Worm (Caenorhabditis elegans) whole organism, L4 larva: Measurements from ENCODE around the gene W02G9.4.

Source experiments
- D1046.2 ChIP-seq: fragments of 200-800 bp; sonication (Bioruptor generic); IDR thresholded peaks from 2 replicates; pipeline ENCODE4 v1.3.6; 2022; ENCODE audit warnings: missing genetic modification characterization, missing compliant biosample characterization
- F37D6.2 ChIP-seq: sonication (generic microtip); optimal IDR thresholded peaks from 2 replicates; lab custom pipeline; 2016; ENCODE audit warnings: mild to moderate bottlenecking, missing genetic modification characterization, missing compliant biosample characterization
- F44E2.7 ChIP-seq: fragments of 200-800 bp; sonication (Bioruptor generic); IDR thresholded peaks from 2 replicates; pipeline ENCODE4 v2.1.2; 2022; ENCODE audit warnings: missing genetic modification characterization, missing compliant biosample characterization
- F49E8.2 ChIP-seq: sonication (generic microtip); optimal IDR thresholded peaks from 2 replicates; lab custom pipeline; 2016; ENCODE audit warnings: missing compliant biosample characterization, mild to moderate bottlenecking, missing genetic modification characterization, borderline replicate concordance
- Y105C5A.15 ChIP-seq: fragments of 200-800 bp; sonication (Bioruptor generic); IDR thresholded peaks from 2 replicates; pipeline ENCODE4 v1.3.6; 2022; ENCODE audit warnings: missing genetic modification characterization, missing compliant biosample characterization
- Y48G9A.11 ChIP-seq: fragments of 200-800 bp; sonication (Bioruptor generic); IDR thresholded peaks from 2 replicates; pipeline ENCODE4 v1.3.6; 2022; ENCODE audit warnings: missing genetic modification reagents, missing genetic modification characterization, missing compliant biosample characterization
- Y75B8A.6 ChIP-seq: fragments of 200-800 bp; sonication (Bioruptor generic); IDR thresholded peaks from 2 replicates; pipeline ENCODE4 v1.3.6; 2022; ENCODE audit warnings: missing genetic modification reagents, missing genetic modification characterization, missing compliant biosample characterization
- ZK337.2 ChIP-seq: fragments of 200-800 bp; sonication (Bioruptor generic); IDR thresholded peaks from 2 replicates; pipeline ENCODE4 v1.3.6; 2022; ENCODE audit warnings: missing genetic modification reagents, missing genetic modification characterization, missing compliant biosample characterization
- ZK546.5 ChIP-seq, 2 experiments: sonication (generic microtip); optimal IDR thresholded peaks; 2 replicates each; lab custom pipeline; 2017; ENCODE audit warnings: missing biosample characterization in 2 of 2, missing genetic modification characterization in 2 of 2
- aha-1 ChIP-seq: fragments of 150-350 bp; peaks from one replicate; lab custom pipeline; 2014; ENCODE audit warnings: missing biosample characterization, missing genetic modification characterization
- ama-1 ChIP-seq: fragments of 150-350 bp; optimal IDR thresholded peaks from 2 replicates; lab custom pipeline; 2014; ENCODE audit warnings: inconsistent platforms, mixed read lengths
- arid-1 ChIP-seq: fragments of 200-800 bp; sonication (Bioruptor generic); conservative IDR thresholded peaks from 2 replicates; pipeline ENCODE4 v1.3.6; 2022; ENCODE audit warnings: missing genetic modification reagents, missing genetic modification characterization, missing compliant biosample characterization
- attf-4 ChIP-seq: sonication (generic microtip); optimal IDR thresholded peaks from 3 replicates; lab custom pipeline; 2017; ENCODE audit warnings: missing biosample characterization, missing genetic modification characterization
- ceh-20 ChIP-seq: fragments of 200-800 bp; sonication (Bioruptor generic); IDR thresholded peaks from 2 replicates; pipeline ENCODE4 v1.3.6; 2022; ENCODE audit warnings: missing genetic modification reagents, missing genetic modification characterization, missing compliant biosample characterization
- ceh-32 ChIP-seq: sonication (generic microtip); optimal IDR thresholded peaks from 2 replicates; lab custom pipeline; 2016; ENCODE audit warnings: mild to moderate bottlenecking, missing genetic modification characterization, missing compliant biosample characterization; ENCODE audit not compliant: poor library complexity
- ceh-44 ChIP-seq: fragments of 200-800 bp; sonication (Bioruptor generic); IDR thresholded peaks from 2 replicates; pipeline ENCODE4 v1.3.6; 2022; ENCODE audit warnings: missing genetic modification reagents, missing genetic modification characterization, missing compliant biosample characterization
- ceh-62 ChIP-seq: sonication (generic microtip); optimal IDR thresholded peaks from 2 replicates; lab custom pipeline; 2017; ENCODE audit warnings: missing biosample characterization, missing genetic modification characterization
- cey-2 ChIP-seq: sonication (generic microtip); optimal IDR thresholded peaks from 3 replicates; lab custom pipeline; 2017; ENCODE audit warnings: missing genetic modification characterization, mild to moderate bottlenecking, missing compliant biosample characterization, antibody characterized with exemption, borderline replicate concordance; ENCODE audit not compliant: insufficient read depth
- daf-12 ChIP-seq: fragments of 150-350 bp; optimal IDR thresholded peaks from 2 replicates; lab custom pipeline; 2014; ENCODE audit warnings: missing biosample characterization, missing genetic modification reagents, missing genetic modification characterization
- dmd-8 ChIP-seq: fragments of 200-800 bp; sonication (Bioruptor generic); IDR thresholded peaks from 2 replicates; pipeline ENCODE4 v1.3.6; 2022; ENCODE audit warnings: missing genetic modification characterization, missing compliant biosample characterization
- dmd-9 ChIP-seq: fragments of 200-800 bp; sonication (Bioruptor generic); IDR thresholded peaks from 2 replicates; pipeline ENCODE4 v1.3.6; 2022; ENCODE audit warnings: missing genetic modification reagents, missing genetic modification characterization, missing compliant biosample characterization
- dpl-1 ChIP-seq: fragments of 150-350 bp; optimal IDR thresholded peaks from 2 replicates; lab custom pipeline; 2014; ENCODE audit warnings: missing biosample characterization, missing genetic modification reagents, missing genetic modification characterization
- dve-1 ChIP-seq: sonication (generic microtip); optimal IDR thresholded peaks from 2 replicates; lab custom pipeline; 2017; ENCODE audit warnings: antibody characterized with exemption, mild to moderate bottlenecking, missing genetic modification characterization, missing compliant biosample characterization; ENCODE audit not compliant: insufficient read depth
- fkh-10 ChIP-seq: fragments of 150-350 bp; optimal IDR thresholded peaks from 2 replicates; lab custom pipeline; 2014; ENCODE audit warnings: missing biosample characterization, missing genetic modification reagents, missing genetic modification characterization
- hif-1 ChIP-seq, 2 experiments: sonication (generic microtip); optimal IDR thresholded peaks; 2 replicates each; lab custom pipeline; 2016 to 2017; ENCODE audit warnings: missing compliant biosample characterization in 2 of 2, missing genetic modification characterization in 2 of 2, missing genetic modification reagents in 2 of 2, missing genotype in 2 of 2, mild to moderate bottlenecking in 1 of 2
- hlh-11 ChIP-seq: fragments of 200-800 bp; sonication (Bioruptor generic); optimal IDR thresholded peaks from 2 replicates; lab custom pipeline; 2018; ENCODE audit warnings: mild to moderate bottlenecking, missing genetic modification characterization, missing compliant biosample characterization
- hlh-30 ChIP-seq: sonication (generic microtip); optimal IDR thresholded peaks from 2 replicates; lab custom pipeline; 2017; ENCODE audit warnings: antibody characterized with exemption, mild to moderate bottlenecking, missing genetic modification characterization, missing compliant biosample characterization; ENCODE audit not compliant: insufficient read depth
- lim-7 ChIP-seq: fragments of 200-800 bp; sonication (Bioruptor generic); IDR thresholded peaks from 2 replicates; pipeline ENCODE4 v1.3.6; 2022; ENCODE audit warnings: missing genetic modification characterization, missing compliant biosample characterization
- lin-15B ChIP-seq: fragments of 150-350 bp; sonication (generic microtip); optimal IDR thresholded peaks from 3 replicates; lab custom pipeline; 2014; ENCODE audit warnings: missing biosample characterization, missing genetic modification characterization
- lin-38 ChIP-seq: fragments of 200-800 bp; sonication (Bioruptor generic); IDR thresholded peaks from 2 replicates; pipeline ENCODE4 v1.3.6; 2022; ENCODE audit warnings: missing genetic modification reagents, missing genetic modification characterization, missing compliant biosample characterization
- lsy-2 ChIP-seq, 2 experiments: fragments of 150-350 bp in 1 of 2; sonication (generic microtip) in 1 of 2; optimal IDR thresholded peaks; 2 replicates each; lab custom pipeline; 2014 to 2017; ENCODE audit warnings: missing biosample characterization in 2 of 2, missing genetic modification characterization in 2 of 2
- nhr-10 ChIP-seq: fragments of 150-350 bp; optimal IDR thresholded peaks from 2 replicates; lab custom pipeline; 2014; ENCODE audit warnings: missing biosample characterization, missing genetic modification characterization
- nhr-11 ChIP-seq: fragments of 150-350 bp; optimal IDR thresholded peaks from 2 replicates; lab custom pipeline; 2014; ENCODE audit warnings: missing biosample characterization, missing genetic modification characterization
- nhr-237 ChIP-seq: sonication (generic microtip); optimal IDR thresholded peaks from 2 replicates; lab custom pipeline; 2017; ENCODE audit warnings: missing biosample characterization, missing genetic modification characterization
- nhr-25 ChIP-seq: sonication (generic microtip); optimal IDR thresholded peaks from 2 replicates; lab custom pipeline; 2017; ENCODE audit warnings: missing genetic modification characterization, mild to moderate bottlenecking, missing compliant biosample characterization, antibody characterized with exemption, moderate library complexity, borderline replicate concordance; ENCODE audit not compliant: insufficient read depth
- nhr-28 ChIP-seq: fragments of 150-350 bp; optimal IDR thresholded peaks from 2 replicates; lab custom pipeline; 2014; ENCODE audit warnings: missing biosample characterization, missing genetic modification characterization
- nhr-77 ChIP-seq: fragments of 150-350 bp; optimal IDR thresholded peaks from 2 replicates; lab custom pipeline; 2014; ENCODE audit warnings: missing biosample characterization, missing genetic modification characterization
- pha-4 ChIP-seq, 2 experiments: fragments of 150-350 bp in 1 of 2; fragments of 200-800 bp in 1 of 2; sonication (Bioruptor generic) in 1 of 2; IDR thresholded peaks in 1 of 2; optimal IDR thresholded peaks in 1 of 2; 2 replicates each; pipeline versions ENCODE4 v1.3.6 to Lab custom; 2014 to 2022; ENCODE audit warnings: missing genetic modification characterization in 2 of 2, missing genetic modification reagents in 2 of 2, missing biosample characterization in 1 of 2, missing compliant biosample characterization in 1 of 2
- saeg-2 ChIP-seq: fragments of 200-800 bp; sonication (Bioruptor generic); IDR thresholded peaks from 2 replicates; pipeline ENCODE4 v1.3.6; 2022; ENCODE audit warnings: missing genetic modification reagents, missing genetic modification characterization, missing compliant biosample characterization
- skn-1 ChIP-seq: fragments of 150-350 bp; optimal IDR thresholded peaks from 2 replicates; lab custom pipeline; 2014; ENCODE audit warnings: missing biosample characterization, missing genetic modification characterization
- snpc-4 ChIP-seq: fragments of 150-350 bp; optimal IDR thresholded peaks from 2 replicates; lab custom pipeline; 2014; ENCODE audit warnings: missing biosample characterization, missing genetic modification characterization
- unc-130 ChIP-seq: sonication (generic microtip); optimal IDR thresholded peaks from 2 replicates; lab custom pipeline; 2016; ENCODE audit warnings: missing genetic modification reagents, missing genetic modification characterization, missing compliant biosample characterization
- unc-39 ChIP-seq: sonication (generic microtip); optimal IDR thresholded peaks from 2 replicates; lab custom pipeline; 2017; ENCODE audit warnings: missing biosample characterization, missing genetic modification characterization
- unc-62 ChIP-seq, 3 experiments: fragments of 150-350 bp in 1 of 3; sonication (generic microtip); optimal IDR thresholded peaks in 2 of 3; peaks in 1 of 3; 1 replicate in 1 of 3; 2 replicates in 2 of 3; lab custom pipeline; 2014 to 2017; ENCODE audit warnings: missing biosample characterization in 3 of 3, missing genetic modification characterization in 3 of 3, missing genetic modification reagents in 3 of 3, missing genotype in 1 of 3
- vab-7 ChIP-seq: fragments of 200-800 bp; sonication (Bioruptor generic); IDR thresholded peaks from 2 replicates; pipeline ENCODE4 v1.3.6; 2022; ENCODE audit warnings: missing genetic modification reagents, missing genetic modification characterization, missing compliant biosample characterization
- ztf-11 ChIP-seq: fragments of 150-350 bp; optimal IDR thresholded peaks from 2 replicates; lab custom pipeline; 2014; ENCODE audit warnings: missing biosample characterization, missing genetic modification characterization

Gene W02G9.4

DNA sequence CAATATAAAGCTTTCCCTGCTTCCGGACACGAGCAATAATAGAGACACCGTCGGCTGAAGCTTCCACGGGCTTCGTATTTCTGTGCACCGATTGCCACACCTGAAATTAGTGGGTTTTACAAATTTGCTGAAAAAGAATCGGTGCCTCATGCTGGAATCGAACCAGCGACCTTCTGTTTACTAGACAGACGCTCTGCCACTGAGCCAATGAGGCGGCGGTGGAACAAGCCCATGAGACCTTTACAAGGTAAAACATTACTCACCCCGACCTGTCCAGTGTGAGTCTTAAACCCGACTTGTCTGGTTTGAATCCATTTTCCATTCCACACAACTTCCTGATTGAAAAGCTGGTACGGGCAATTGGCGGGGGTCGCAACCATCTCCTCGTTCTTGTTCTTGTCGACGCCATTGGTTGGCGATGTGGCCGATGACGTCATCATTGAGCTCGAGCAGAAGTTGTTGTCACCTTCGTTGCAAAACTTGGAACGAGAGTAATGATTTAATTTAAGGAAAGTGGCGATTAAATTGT lies 2.1 kb upstream of the W02G9.4 start, which contains the start of gene ndx-2 (continued):
- TF ChIP-seq skn-1 (no peak), dmd-9 (GFP tag; lab: Robert Waterston, UW) (no peak), nhr-10 (no peak), saeg-2 (GFP tag; lab: Robert Waterston, UW) (no peak)

DNA sequence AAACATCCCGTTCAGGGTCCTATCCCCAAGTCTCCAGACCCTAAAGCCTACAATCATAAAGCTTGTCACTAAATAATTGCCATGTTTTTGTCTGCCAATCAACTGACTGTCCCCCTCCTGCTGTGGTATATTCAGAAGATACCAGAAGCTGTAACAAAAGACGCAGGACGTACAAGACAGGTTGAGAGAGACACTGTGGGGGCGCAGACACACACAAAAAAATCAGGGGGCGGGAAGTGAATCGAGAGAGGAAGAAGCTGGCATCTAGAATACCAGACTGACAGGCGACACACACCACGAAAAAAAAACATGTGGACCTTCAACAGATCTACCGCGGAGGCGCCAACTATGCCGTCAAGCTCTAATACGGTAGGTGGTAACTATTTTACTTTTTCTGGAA lies 4.5 kb downstream of the W02G9.4 start, which contains the start of gene kel-8:
Gene kel-8 (plus strand): TSS at position 301 of the 400 bp plus-strand sequence.
- no peak for TF ChIP-seq lin-15B (tag; lab: Kevin White, UChicago)
- no peak for TF ChIP-seq ceh-32 (tag; lab: Kevin White, UChicago)
- TF ChIP-seq Y48G9A.11 (GFP tag; lab: Robert Waterston, UW), result no peak
- TF ChIP-seq ztf-11, result no peak
- TF ChIP-seq unc-130, result no peak
- TF ChIP-seq hlh-11 (tag; lab: Kevin White, UChicago), result peak; percentile 30
- TF ChIP-seq ZK546.5 (tag; optimal IDR thresholded peaks at IDR 0.05; lab: Kevin White, UChicago), result no peak
- TF ChIP-seq aha-1 (tag; lab: Kevin White, UChicago), result peak; percentile 37
- TF ChIP-seq D1046.2 (GFP tag; lab: Robert Waterston, UW), result no peak
- TF ChIP-seq dve-1 (tag; lab: Kevin White, UChicago), result no peak
- no peak for TF ChIP-seq nhr-11 (tag; lab: Kevin White, UChicago)
- peak; percentile 45 for TF ChIP-seq hlh-30 (tag; lab: Kevin White, UChicago)

- TF ChIP-seq lim-7 (GFP tag; lab: Robert Waterston, UW), result no peak
- TF ChIP-seq ama-1 (lab: Kevin White, UChicago), result no peak
- TF ChIP-seq lin-38 (GFP tag; lab: Robert Waterston, UW), result peak; percentile 97
- no peak for TF ChIP-seq snpc-4 (tag; lab: Kevin White, UChicago)
- TF ChIP-seq nhr-28, result peak; percentile 71
- TF ChIP-seq dve-1 (tag; lab: Kevin White, UChicago), result peak; percentile 83
- peak in 1 of 2 experiments; percentile 71 for TF ChIP-seq hif-1 (tag; optimal IDR thresholded peaks at IDR 0.05; lab: Kevin White, UChicago)
- TF ChIP-seq dmd-8 (GFP tag; lab: Robert Waterston, UW), result no peak
- TF ChIP-seq daf-12 (tag; lab: Kevin White, UChicago), result no peak
- TF ChIP-seq ZK546.5 (tag; optimal IDR thresholded peaks at IDR 0.05; lab: Kevin White, UChicago), result no peak
- TF ChIP-seq Y105C5A.15 (GFP tag; lab: Robert Waterston, UW), result no peak
- TF ChIP-seq F44E2.7, result no peak
- no peak for TF ChIP-seq nhr-25 (tag; lab: Kevin White, UChicago)
- TF ChIP-seq ceh-20 (GFP tag; lab: Robert Waterston, UW), result no peak
- TF ChIP-seq lin-15B (tag; lab: Kevin White, UChicago), result no peak
- TF ChIP-seq unc-62 (GFP tag; optimal IDR thresholded peaks at IDR 0.05 in 1 of 2; lab: Kevin White, UChicago), result no peak
- no peak for TF ChIP-seq unc-62 (tag; optimal IDR thresholded peaks at IDR 0.05; lab: Kevin White, UChicago)
- TF ChIP-seq fkh-10, result peak; percentile 75
- TF ChIP-seq arid-1 (GFP tag; lab: Robert Waterston, UW), result no peak
- TF ChIP-seq dpl-1, result peak; percentile 80
- no peak for TF ChIP-seq pha-4 (GFP tag; IDR thresholded peaks at IDR 0.05; lab: Robert Waterston, UW)
- TF ChIP-seq pha-4 (tag; optimal IDR thresholded peaks at IDR 0.05; lab: Kevin White, UChicago), result peak; percentile 81
- TF ChIP-seq ceh-62 (tag; lab: Kevin White, UChicago), result no peak
- peak; percentile 92 for TF ChIP-seq nhr-77 (tag; lab: Kevin White, UChicago)
- TF ChIP-seq F49E8.2, result peak; percentile 24
- 0 out of 2 replicates have a peak, but pooled peaks have one; percentile 17 for TF ChIP-seq ZK337.2 (GFP tag; lab: Robert Waterston, UW)
- TF ChIP-seq nhr-237 (tag; lab: Kevin White, UChicago), result no peak
- no peak for TF ChIP-seq attf-4 (tag; lab: Kevin White, UChicago)
- peak; percentile 27; the same call in 1 of the 2 replicates for TF ChIP-seq vab-7
- no peak for TF ChIP-seq Y75B8A.6 (GFP tag; lab: Robert Waterston, UW)
- no peak for TF ChIP-seq cey-2 (tag; lab: Kevin White, UChicago)
- no peak for TF ChIP-seq unc-39 (tag; lab: Kevin White, UChicago)
- no peak for TF ChIP-seq F37D6.2 (tag; lab: Kevin White, UChicago)
- TF ChIP-seq lsy-2 (tag; optimal IDR thresholded peaks at IDR 0.05; lab: Kevin White, UChicago), result peak; percentile 10 to 91
- TF ChIP-seq ceh-44 (GFP tag; lab: Robert Waterston, UW), result 0 out of 2 replicates have a peak, but pooled peaks have one; percentile 11
- peak; percentile 40 for TF ChIP-seq unc-130
These were observed 5.9 kb downstream of the W02G9.4 start, which contains the start of gene W02G9.3 for ce11 chrV:2672603-2673002. W02G9.3 (plus strand) TSS chrV:2672986.
